Worm (Caenorhabditis elegans) whole organism, L3 larva: ENCODE data around the gene K01A2.10.
A peak's percentile ranks its signal among the peaks of the same experiment; 100 is the strongest.

Experiments
- R02D3.7 ChIP-seq: fragments of 150-350 bp; optimal IDR thresholded peaks from 2 replicates; lab custom pipeline; 2014; ENCODE audit warnings: missing biosample characterization, missing genetic modification characterization
- ZK546.5 ChIP-seq: sonication (generic microtip); optimal IDR thresholded peaks from 2 replicates; lab custom pipeline; 2017; ENCODE audit warnings: missing biosample characterization, missing genetic modification characterization
- aly-2 ChIP-seq: fragments of 150-350 bp; optimal IDR thresholded peaks from 2 replicates; lab custom pipeline; 2014; ENCODE audit warnings: missing biosample characterization, missing genetic modification characterization
- ceh-82 ChIP-seq: fragments of 150-350 bp; optimal IDR thresholded peaks from 2 replicates; lab custom pipeline; 2014; ENCODE audit warnings: missing biosample characterization, missing genetic modification characterization
- daf-12 ChIP-seq: fragments of 150-350 bp; optimal IDR thresholded peaks from 2 replicates; lab custom pipeline; 2014; ENCODE audit warnings: missing biosample characterization, missing genetic modification reagents, missing genetic modification characterization
- egl-5 ChIP-seq: fragments of 150-350 bp; optimal IDR thresholded peaks from 2 replicates; lab custom pipeline; 2017; ENCODE audit warnings: missing biosample characterization, missing genetic modification reagents, missing genetic modification characterization, inconsistent platforms
- elt-1 ChIP-seq: fragments of 150-350 bp; optimal IDR thresholded peaks from 2 replicates; lab custom pipeline; 2014; ENCODE audit warnings: missing biosample characterization, missing genetic modification characterization
- fkh-2 ChIP-seq: fragments of 150-350 bp; optimal IDR thresholded peaks from 2 replicates; lab custom pipeline; 2014; ENCODE audit warnings: missing biosample characterization, missing genetic modification reagents, missing genetic modification characterization
- fos-1 ChIP-seq: fragments of 150-350 bp; optimal IDR thresholded peaks from 2 replicates; lab custom pipeline; 2014; ENCODE audit warnings: missing biosample characterization, missing genetic modification characterization
- hmg-11 ChIP-seq: sonication (generic microtip); optimal IDR thresholded peaks from 2 replicates; lab custom pipeline; 2016; ENCODE audit warnings: missing genetic modification characterization, missing compliant biosample characterization
- lin-39 ChIP-seq: fragments of 150-350 bp; optimal IDR thresholded peaks from 2 replicates; lab custom pipeline; 2018; ENCODE audit warnings: missing biosample characterization, missing genetic modification reagents, missing genetic modification characterization
- lsy-12 ChIP-seq: sonication (generic microtip); optimal IDR thresholded peaks from 2 replicates; lab custom pipeline; 2016; ENCODE audit warnings: mild to moderate bottlenecking, missing genetic modification characterization, missing compliant biosample characterization
- mml-1 ChIP-seq: fragments of 150-350 bp; sonication (generic microtip); optimal IDR thresholded peaks from 3 replicates; lab custom pipeline; 2014; ENCODE audit warnings: missing biosample characterization, missing genetic modification characterization
- nfya-1 ChIP-seq: sonication (generic microtip); optimal IDR thresholded peaks from 2 replicates; lab custom pipeline; 2017; ENCODE audit warnings: missing genetic modification characterization, mild to moderate bottlenecking, missing compliant biosample characterization, antibody characterized with exemption, moderate library complexity; ENCODE audit not compliant: insufficient read depth
- nhr-11 ChIP-seq: fragments of 150-350 bp; optimal IDR thresholded peaks from 2 replicates; lab custom pipeline; 2014; ENCODE audit warnings: missing biosample characterization, missing genetic modification characterization
- nhr-12 ChIP-seq: fragments of 150-350 bp; optimal IDR thresholded peaks from 2 replicates; lab custom pipeline; 2014; ENCODE audit warnings: missing biosample characterization, missing genetic modification characterization
- nhr-23 ChIP-seq: fragments of 150-350 bp; optimal IDR thresholded peaks from 2 replicates; lab custom pipeline; 2014; ENCODE audit warnings: missing biosample characterization, missing genetic modification reagents, missing genetic modification characterization
- nhr-237 ChIP-seq: fragments of 150-350 bp; optimal IDR thresholded peaks from 2 replicates; lab custom pipeline; 2014; ENCODE audit warnings: missing biosample characterization, missing genetic modification characterization
- nhr-25 ChIP-seq: sonication (generic microtip); optimal IDR thresholded peaks from 2 replicates; lab custom pipeline; 2017; ENCODE audit warnings: missing biosample characterization, missing genetic modification characterization
- nhr-28 ChIP-seq: fragments of 150-350 bp; optimal IDR thresholded peaks from 2 replicates; lab custom pipeline; 2014; ENCODE audit warnings: missing biosample characterization, missing genetic modification characterization
- nhr-43 ChIP-seq: sonication (generic microtip); optimal IDR thresholded peaks from 2 replicates; lab custom pipeline; 2016; ENCODE audit warnings: mild to moderate bottlenecking, missing genetic modification characterization, missing compliant biosample characterization; ENCODE audit not compliant: poor library complexity, severe bottlenecking
- nhr-67 ChIP-seq: fragments of 150-350 bp; optimal IDR thresholded peaks from 2 replicates; lab custom pipeline; 2014; ENCODE audit warnings: missing biosample characterization, missing genetic modification characterization
- nhr-77 ChIP-seq: fragments of 150-350 bp; optimal IDR thresholded peaks from 2 replicates; lab custom pipeline; 2014; ENCODE audit warnings: missing biosample characterization, missing genetic modification characterization
- pha-4 ChIP-seq: fragments of 150-350 bp; optimal IDR thresholded peaks from 2 replicates; lab custom pipeline; 2014; ENCODE audit warnings: missing biosample characterization, missing genetic modification reagents, missing genetic modification characterization
- skn-1 ChIP-seq: fragments of 150-350 bp; optimal IDR thresholded peaks from 2 replicates; lab custom pipeline; 2014; ENCODE audit warnings: missing biosample characterization, missing genetic modification characterization
- tbx-2 ChIP-seq: sonication (generic microtip); optimal IDR thresholded peaks from 2 replicates; lab custom pipeline; 2016; ENCODE audit warnings: mild to moderate bottlenecking, missing genetic modification characterization, missing compliant biosample characterization
- unc-62 ChIP-seq: fragments of 150-350 bp; sonication (generic microtip); optimal IDR thresholded peaks from 4 replicates; lab custom pipeline; 2014; ENCODE audit warnings: missing biosample characterization, missing genetic modification reagents, missing genetic modification characterization
- ztf-11 ChIP-seq: fragments of 150-350 bp; optimal IDR thresholded peaks from 2 replicates; lab custom pipeline; 2014; ENCODE audit warnings: missing biosample characterization, missing genetic modification characterization

Gene K01A2.10

ce11 chrII:303927-304711 lies 18.8 kb downstream of the K01A2.10 start:
- TF ChIP-seq unc-62 (GFP tag; lab: Kevin White, UChicago) = no peak
- TF ChIP-seq nhr-77 (tag; lab: Kevin White, UChicago) = no peak
- no peak for TF ChIP-seq nhr-12 (tag; lab: Kevin White, UChicago)
- TF ChIP-seq hmg-11 (tag; lab: Kevin White, UChicago) = no peak
- no peak for TF ChIP-seq ztf-11 (tag; lab: Kevin White, UChicago)
- TF ChIP-seq nhr-11 = no peak
- no peak for TF ChIP-seq nhr-67
- no peak for TF ChIP-seq nhr-237 (tag; lab: Kevin White, UChicago)
- TF ChIP-seq pha-4 = no peak
- no peak for TF ChIP-seq aly-2
- TF ChIP-seq egl-5 = no peak
- TF ChIP-seq lin-39 (tag; lab: Kevin White, UChicago) = no peak
- TF ChIP-seq ZK546.5 (tag; lab: Kevin White, UChicago) = no peak
- TF ChIP-seq fkh-2 (tag; lab: Kevin White, UChicago) = no peak

DNA sequence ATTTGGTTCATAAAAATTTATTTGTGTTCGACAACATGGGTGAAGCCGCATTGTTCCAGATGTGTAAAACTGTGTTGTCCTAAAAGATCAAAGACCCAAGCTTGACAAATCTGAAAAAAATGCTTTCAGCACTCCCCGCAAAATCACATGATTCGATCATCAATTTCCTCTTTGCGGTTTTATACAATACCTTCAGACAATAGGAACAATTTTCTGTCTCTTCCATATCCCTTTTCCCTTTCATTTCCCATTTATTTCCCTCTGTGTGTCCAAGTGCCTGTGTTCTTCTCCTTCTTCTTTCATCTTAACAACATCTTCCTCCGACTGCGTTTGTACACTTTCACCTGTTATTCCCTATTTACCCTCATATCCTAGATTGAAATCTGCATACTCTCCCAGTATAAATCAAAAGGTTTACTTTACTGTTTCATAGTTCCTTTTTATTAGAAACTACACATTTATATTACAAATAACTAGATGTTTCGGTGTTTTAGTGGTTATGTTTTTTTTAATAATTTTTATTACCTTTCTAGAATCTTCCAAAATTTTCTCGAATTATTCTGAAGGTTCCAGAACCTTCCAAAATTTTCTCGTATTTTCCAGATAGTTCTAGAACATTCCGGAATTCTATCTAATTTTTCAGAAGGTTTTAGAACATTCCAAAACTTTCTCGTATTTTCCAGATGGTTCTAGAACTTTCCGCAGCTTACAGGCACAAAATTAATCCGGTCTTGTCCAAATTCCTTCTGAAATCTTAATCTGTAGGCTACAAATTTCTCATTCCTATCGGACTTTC lies 21.7 kb downstream of the K01A2.10 start, which contains the start of gene K01A2.5:
Gene K01A2.5, plus strand, starts transcription at position 297 of the 796 bp plus-strand sequence.
- TF ChIP-seq nhr-23 (tag; lab: Kevin White, UChicago) (peak; percentile 86), lsy-12 (tag; lab: Kevin White, UChicago) (no peak), nhr-25 (tag; lab: Kevin White, UChicago) (peak; percentile 70), ceh-82 (no peak)
- TF ChIP-seq, all 47 proteins: peak for 2

ce11 chrII:299684-300083 lies 23.2 kb downstream of the K01A2.10 start, which contains the start of gene K01A2.6:
K01A2.6 (plus strand) TSS chrII:299984.
- TF ChIP-seq skn-1 (tag; lab: Kevin White, UChicago) (no peak), unc-62 (GFP tag; lab: Kevin White, UChicago) (no peak), tbx-2 (tag; lab: Kevin White, UChicago) (no peak), nfya-1 (tag; lab: Kevin White, UChicago) (no peak), daf-12 (tag; lab: Kevin White, UChicago) (no peak), fos-1 (tag; lab: Kevin White, UChicago) (no peak), nhr-43 (tag; lab: Kevin White, UChicago) (no peak), nhr-23 (tag; lab: Kevin White, UChicago) (no peak), R02D3.7 (tag; lab: Kevin White, UChicago) (no peak), nhr-28 (tag; lab: Kevin White, UChicago) (no peak)

- TF ChIP-seq elt-1 (no peak), nhr-77 (tag; lab: Kevin White, UChicago) (no peak), nhr-23 (tag; lab: Kevin White, UChicago) (no peak), pha-4 (no peak), mml-1 (no peak), nhr-43 (tag; lab: Kevin White, UChicago) (no peak), skn-1 (tag; lab: Kevin White, UChicago) (no peak), fos-1 (tag; lab: Kevin White, UChicago) (no peak), unc-62 (GFP tag; lab: Kevin White, UChicago) (no peak), hmg-11 (tag; lab: Kevin White, UChicago) (no peak)
These were observed 25.9 kb downstream of the K01A2.10 start, which contains the start of the genes clec-117 and B0432.1 for ce11 chrII:296911-297440. clec-117 (minus strand) TSS chrII:297011. B0432.1 (plus strand) TSS chrII:297390.

ce11 chrII:294606-295005 lies 28.3 kb downstream of the K01A2.10 start, which contains the start of gene B0432.11:
B0432.11 (minus strand) TSS chrII:294706.
- no peak for TF ChIP-seq ceh-82
- TF ChIP-seq ZK546.5 (tag; lab: Kevin White, UChicago) = no peak
